Worm (Caenorhabditis elegans) whole organism, L1 larva: ENCODE results near the gene spp-24.

Experiments used
- ces-1 ChIP-seq: fragments of 150-350 bp; optimal IDR thresholded peaks from 2 replicates; lab custom pipeline; 2014; ENCODE audit warnings: missing biosample characterization, missing genetic modification reagents, missing genetic modification characterization
- efl-3 ChIP-seq: fragments of 200-800 bp; sonication (Bioruptor generic); optimal IDR thresholded peaks from 2 replicates; lab custom pipeline; 2018; ENCODE audit warnings: mild to moderate bottlenecking, missing genetic modification characterization, missing compliant biosample characterization
- elt-3 ChIP-seq, 6 experiments: fragments of 150-350 bp in 1 of 6; sonication (generic microtip); optimal IDR thresholded peaks; 2 replicates each; lab custom pipeline; 2017 to 2018; ENCODE audit warnings: missing biosample characterization in 6 of 6, missing genetic modification characterization in 6 of 6, inconsistent platforms in 1 of 6
- hlh-17 ChIP-seq: fragments of 200-800 bp; sonication (Bioruptor generic); optimal IDR thresholded peaks from 2 replicates; lab custom pipeline; 2018; ENCODE audit warnings: missing genetic modification characterization, mild to moderate bottlenecking, missing compliant biosample characterization, moderate library complexity, borderline replicate concordance
- lin-35 ChIP-seq, 2 experiments: fragments of 150-350 bp; optimal IDR thresholded peaks; 2 replicates each; lab custom pipeline; 2014; ENCODE audit warnings: missing biosample characterization in 2 of 2, missing genetic modification characterization in 2 of 2, missing genetic modification reagents in 2 of 2
- lin-39 ChIP-seq: fragments of 150-350 bp; optimal IDR thresholded peaks from 2 replicates; lab custom pipeline; 2014; ENCODE audit warnings: missing biosample characterization, missing genetic modification reagents, missing genetic modification characterization
- lir-3 ChIP-seq: sonication (generic microtip); optimal IDR thresholded peaks from 2 replicates; lab custom pipeline; 2016; ENCODE audit warnings: mild to moderate bottlenecking, missing genetic modification characterization, moderate library complexity, missing compliant biosample characterization; ENCODE audit not compliant: poor library complexity
- lsy-2 ChIP-seq, 2 experiments: fragments of 150-350 bp; optimal IDR thresholded peaks; 2 replicates each; lab custom pipeline; 2014; ENCODE audit warnings: missing biosample characterization in 2 of 2, missing genetic modification characterization in 2 of 2
- pqm-1 ChIP-seq: sonication (generic microtip); optimal IDR thresholded peaks from 3 replicates; lab custom pipeline; 2017; ENCODE audit warnings: missing biosample characterization, missing genetic modification characterization
- snpc-4 ChIP-seq: fragments of 150-350 bp; optimal IDR thresholded peaks from 2 replicates; lab custom pipeline; 2014; ENCODE audit warnings: missing biosample characterization, missing genetic modification characterization
- sptf-1 ChIP-seq: fragments of 150-350 bp; optimal IDR thresholded peaks from 2 replicates; lab custom pipeline; 2014; ENCODE audit warnings: missing biosample characterization, missing genetic modification characterization
- unc-62 ChIP-seq: fragments of 150-350 bp; optimal IDR thresholded peaks from 2 replicates; lab custom pipeline; 2014; ENCODE audit warnings: missing biosample characterization, missing genetic modification reagents, missing genetic modification characterization
- vab-15 ChIP-seq: sonication (generic microtip); optimal IDR thresholded peaks from 2 replicates; lab custom pipeline; 2017; ENCODE audit warnings: missing genotype, mild to moderate bottlenecking, missing genetic modification characterization, missing compliant biosample characterization
- ztf-11 ChIP-seq, 2 experiments: sonication (generic microtip); optimal IDR thresholded peaks; 2 replicates each; lab custom pipeline; 2016 to 2017; ENCODE audit warnings: missing genetic modification characterization in 2 of 2, missing biosample characterization in 1 of 2, missing compliant biosample characterization in 1 of 2

DNA sequence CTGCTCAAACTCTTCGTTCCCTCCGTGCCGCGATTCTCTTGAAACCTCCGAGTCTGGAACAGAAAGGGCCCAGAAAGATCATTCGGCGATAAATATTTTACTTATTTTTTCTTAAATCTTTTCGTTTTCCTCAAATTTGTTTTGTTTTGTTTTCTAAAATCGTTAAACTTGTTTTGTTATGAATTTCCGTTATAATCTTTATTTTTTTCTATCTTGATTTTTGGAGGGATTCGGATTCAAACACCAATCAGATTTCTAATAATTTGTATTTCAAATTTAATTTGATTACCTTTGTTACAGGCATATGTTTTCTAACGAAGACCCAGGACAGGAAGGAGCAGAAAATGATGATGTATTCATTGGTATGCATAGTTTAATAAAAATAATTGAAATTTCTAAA, 7.9 kb upstream of the spp-24 start, which contains the start of gene C23H3.5:
- TF ChIP-seq lin-35 (GFP tag; optimal IDR thresholded peaks at IDR 0.05; lab: Kevin White, UChicago): no peak
- TF ChIP-seq ces-1 (GFP tag; lab: Kevin White, UChicago): no peak
- no peak for TF ChIP-seq lin-39
- TF ChIP-seq lir-3: no peak
- TF ChIP-seq elt-3 (tag; optimal IDR thresholded peaks at IDR 0.05; lab: Kevin White, UChicago): no peak
- no peak for TF ChIP-seq efl-3 (GFP tag; lab: Kevin White, UChicago)
- no peak for TF ChIP-seq hlh-17 (GFP tag; lab: Kevin White, UChicago)
- no peak for TF ChIP-seq vab-15 (tag; lab: Kevin White, UChicago)
- no peak for TF ChIP-seq pqm-1 (tag; lab: Kevin White, UChicago)
- no peak for TF ChIP-seq ztf-11 (tag; optimal IDR thresholded peaks at IDR 0.05; lab: Kevin White, UChicago)
- TF ChIP-seq sptf-1 (tag; lab: Kevin White, UChicago): no peak
- TF ChIP-seq snpc-4 (tag; lab: Kevin White, UChicago): no peak
- no peak for TF ChIP-seq unc-62
- no peak for TF ChIP-seq lsy-2 (tag; optimal IDR thresholded peaks at IDR 0.05; lab: Kevin White, UChicago)
